Fruit fly (Drosophila melanogaster): ENCODE measurements around the gene Peritrophin-15b.

Peritrophin-15b gene

DNA sequence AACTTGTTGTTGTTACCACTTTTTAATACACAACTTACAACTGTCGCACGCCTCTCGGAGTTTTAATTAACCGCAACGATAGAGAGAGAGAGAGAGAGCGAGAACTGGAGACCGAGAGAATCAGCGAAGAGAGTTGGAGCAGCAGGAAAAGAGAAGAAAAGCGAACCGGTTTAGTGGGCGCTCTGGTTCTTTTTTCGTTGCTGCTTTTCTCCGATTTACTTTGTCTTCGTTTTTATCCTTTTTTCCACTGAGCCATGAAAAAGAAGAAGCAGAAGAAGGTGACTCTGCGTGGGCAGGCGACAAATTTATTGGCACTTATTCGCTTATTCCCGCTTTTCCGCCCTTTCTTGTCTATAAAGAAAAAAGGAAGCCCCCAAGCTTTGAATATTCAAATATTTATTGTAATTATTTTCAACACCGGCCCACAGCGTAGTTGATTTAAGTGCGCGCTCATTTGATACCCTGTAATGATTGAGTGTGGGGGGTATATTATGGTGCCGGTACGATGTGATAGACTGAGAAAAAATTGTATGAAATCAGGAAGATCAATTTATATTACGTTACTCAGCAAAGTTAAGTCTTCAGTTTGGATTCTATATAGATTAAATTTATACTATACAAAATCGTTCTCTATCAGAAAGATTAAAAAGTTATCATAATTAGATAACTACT, 25.7 kb upstream of the Peritrophin-15b start (continued):
- TF ChIP-seq Max (GFP tag; optimal IDR thresholded peaks at IDR 0.05) (no peak), CG8359 (GFP tag; optimal IDR thresholded peaks at IDR 0.05; ENCODE audit: borderline replicate concordance) (no peak), H2.0 (GFP tag; IDR thresholded peaks at IDR 0.05) (no peak), CG6791 (GFP tag; IDR thresholded peaks at IDR 0.05; ENCODE audit: partially characterized antibody) (no peak), CG10543 (GFP tag; optimal IDR thresholded peaks at IDR 0.05) (no peak), CG8281 (tag; optimal IDR thresholded peaks at IDR 0.05) (no peak), CG16779 (GFP tag; IDR thresholded peaks at IDR 0.05) (no peak), CG12391 (tag; optimal IDR thresholded peaks at IDR 0.05) (peak; percentile 24), CG16815 (GFP tag; optimal IDR thresholded peaks at IDR 0.05) (no peak), Sox102F (GFP tag; optimal IDR thresholded peaks at IDR 0.05) (peak; percentile 13), gsb (GFP tag; IDR thresholded peaks at IDR 0.05) (no peak), CG1603 (tag; optimal IDR thresholded peaks at IDR 0.05) (no peak), TFAM (GFP tag; optimal IDR thresholded peaks at IDR 0.05) (no peak), pho (GFP tag; optimal IDR thresholded peaks at IDR 0.05) (no peak), Gsc (GFP tag; IDR thresholded peaks at IDR 0.05) (no peak), cwo (GFP tag; optimal IDR thresholded peaks at IDR 0.05) (no peak), CG4404 (GFP tag; IDR thresholded peaks at IDR 0.05) (no peak), H15 (GFP tag; IDR thresholded peaks at IDR 0.05) (no peak), trem (tag; optimal IDR thresholded peaks at IDR 0.05) (no peak), Chrac-16 (GFP tag; optimal IDR thresholded peaks at IDR 0.05) (no peak), CG16813 (GFP tag; IDR thresholded peaks at IDR 0.05; ENCODE audit: partially characterized antibody) (no peak), zf30C (GFP tag; optimal IDR thresholded peaks at IDR 0.05) (no peak), CG4730 (GFP tag; IDR thresholded peaks at IDR 0.05) (no peak), zfh1 (GFP tag; IDR thresholded peaks at IDR 0.05) (no peak), CG7556 (GFP tag; optimal IDR thresholded peaks at IDR 0.05) (no peak), Hmx (GFP tag; optimal IDR thresholded peaks at IDR 0.05) (no peak), Lhr (GFP tag; optimal IDR thresholded peaks at IDR 0.05) (no peak), pum (GFP tag; optimal IDR thresholded peaks at IDR 0.05) (no peak), CG9727 (GFP tag; optimal IDR thresholded peaks at IDR 0.05) (no peak), CG15269 (tag; optimal IDR thresholded peaks at IDR 0.05) (peak; percentile 8), kni (GFP tag; optimal IDR thresholded peaks at IDR 0.05) (peak; percentile 10), CG14710 (tag; optimal IDR thresholded peaks at IDR 0.05) (no peak), so (GFP tag; IDR thresholded peaks at IDR 0.05) (no peak), Doc2 (GFP tag; IDR thresholded peaks at IDR 0.05) (no peak), Atf-2 (GFP tag; optimal IDR thresholded peaks at IDR 0.05) (no peak), Dp (GFP tag; optimal IDR thresholded peaks at IDR 0.05) (no peak), bigmax (GFP tag; optimal IDR thresholded peaks at IDR 0.05) (no peak), Hr3 (GFP tag; optimal IDR thresholded peaks at IDR 0.05) (no peak), CG3838 (GFP tag; optimal IDR thresholded peaks at IDR 0.05) (no peak), pfk (GFP tag; optimal IDR thresholded peaks at IDR 0.05) (no peak)

DNA sequence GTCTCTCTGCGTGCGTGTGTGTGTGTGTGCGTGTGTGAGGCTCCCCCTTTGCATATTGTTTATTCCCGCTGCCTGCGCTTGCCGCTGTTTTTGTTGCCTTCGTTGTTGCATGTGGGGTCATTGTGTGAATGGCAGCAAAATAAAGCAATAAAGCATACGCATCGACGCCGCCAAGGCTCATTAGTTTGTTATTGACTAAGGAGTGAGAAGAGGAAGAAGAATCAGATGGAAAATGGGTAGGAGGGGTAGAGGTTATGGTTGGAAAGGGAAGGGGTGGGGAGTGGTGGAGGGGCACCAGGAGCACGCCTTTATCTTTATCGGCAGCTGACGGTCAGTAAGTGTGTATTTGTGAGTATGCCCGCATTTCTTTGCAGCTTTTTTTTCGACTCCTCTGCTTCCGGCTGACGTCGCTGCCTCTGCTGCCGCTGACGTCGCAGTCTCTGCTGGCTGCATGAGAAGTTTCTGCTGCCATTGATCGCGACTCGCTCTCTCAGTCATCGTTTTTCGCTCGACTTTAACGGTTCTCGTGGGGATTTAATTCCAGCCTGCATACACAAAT, 24.7 kb upstream of the Peritrophin-15b start:
- TF ChIP-seq gcm (GFP tag; optimal IDR thresholded peaks at IDR 0.05) = peak; percentile 84
- TF ChIP-seq nerfin-2 (GFP tag; IDR thresholded peaks at IDR 0.05; ENCODE audit: partially characterized antibody) = 0 out of 2 replicates have a peak, but pooled peaks have one; percentile 39
- TF ChIP-seq Fer2 (tag; optimal IDR thresholded peaks at IDR 0.05) = no peak
- TF ChIP-seq hkb (optimal IDR thresholded peaks at IDR 0.05) = no peak
- no peak for TF ChIP-seq hkb (GFP tag; IDR thresholded peaks at IDR 0.05)
- peak; percentile 69 for TF ChIP-seq CG4360 (GFP tag; IDR thresholded peaks at IDR 0.05)
- TF ChIP-seq CG10654 (GFP tag; optimal IDR thresholded peaks at IDR 0.05) = no peak
- peak; percentile 51 for TF ChIP-seq kni (GFP tag; optimal IDR thresholded peaks at IDR 0.05)
- TF ChIP-seq Mrtf (GFP tag; IDR thresholded peaks at IDR 0.05) = 0 out of 3 replicates have a peak, but pooled peaks have one; percentile 17
- peak; percentile 22 for TF ChIP-seq sens (GFP tag)
- no peak for TF ChIP-seq CG10267 (tag; optimal IDR thresholded peaks at IDR 0.05)
- TF ChIP-seq gsb-n (tag; optimal IDR thresholded peaks at IDR 0.05) = peak; percentile 38
- no peak for TF ChIP-seq CG30431 (GFP tag; optimal IDR thresholded peaks at IDR 0.05)
